Worm (Caenorhabditis elegans) whole organism, young adult: ENCODE data around the gene nspb-12.

Experiments
- B0336.3 ChIP-seq: fragments of 200-800 bp; sonication (Bioruptor generic); IDR thresholded peaks from 2 replicates; pipeline ENCODE4 v1.3.6; 2022; ENCODE audit warnings: missing genetic modification characterization, missing compliant biosample characterization
- D2030.7 ChIP-seq: fragments of 200-800 bp; sonication (Bioruptor generic); IDR thresholded peaks from 2 replicates; pipeline ENCODE4 v1.3.6; 2022; ENCODE audit warnings: missing genetic modification reagents, missing genetic modification characterization, missing compliant biosample characterization
- F10E7.11 ChIP-seq: sonication (generic microtip); optimal IDR thresholded peaks from 2 replicates; lab custom pipeline; 2017; ENCODE audit warnings: mild to moderate bottlenecking, missing genetic modification characterization, moderate library complexity, missing compliant biosample characterization
- F22D6.2 ChIP-seq: sonication (generic microtip); optimal IDR thresholded peaks from 2 replicates; lab custom pipeline; 2016; ENCODE audit warnings: mild to moderate bottlenecking, missing genetic modification characterization, missing compliant biosample characterization
- F37B4.10 ChIP-seq: fragments of 200-800 bp; sonication (Bioruptor generic); IDR thresholded peaks from 2 replicates; pipeline ENCODE4 v1.3.6; 2022; ENCODE audit warnings: missing genetic modification characterization, missing compliant biosample characterization
- F52B5.7 ChIP-seq: sonication (generic microtip); optimal IDR thresholded peaks from 2 replicates; lab custom pipeline; 2016; ENCODE audit warnings: mild to moderate bottlenecking, missing genetic modification characterization, missing compliant biosample characterization
- F55B11.4 ChIP-seq: sonication (generic microtip); optimal IDR thresholded peaks from 2 replicates; lab custom pipeline; 2016; ENCODE audit warnings: missing compliant biosample characterization, missing genetic modification characterization, borderline replicate concordance; ENCODE audit not compliant: insufficient read depth
- K11D2.4 ChIP-seq: fragments of 200-800 bp; sonication (Bioruptor generic); IDR thresholded peaks from 2 replicates; pipeline ENCODE4 v1.3.6; 2022; ENCODE audit warnings: missing genetic modification reagents, missing genetic modification characterization, missing compliant biosample characterization
- Y67H2A.10 ChIP-seq: fragments of 200-800 bp; sonication (Bioruptor generic); conservative IDR thresholded peaks from 2 replicates; pipeline ENCODE4 v1.3.6; 2022; ENCODE audit warnings: missing genetic modification reagents, missing genetic modification characterization, missing compliant biosample characterization
- Y95B8A.8 ChIP-seq: fragments of 200-800 bp; sonication (Bioruptor generic); IDR thresholded peaks from 2 replicates; pipeline ENCODE4 v1.3.6; 2022; ENCODE audit warnings: missing genetic modification reagents, missing genetic modification characterization, missing compliant biosample characterization
- attf-3 ChIP-seq: fragments of 200-800 bp; sonication (Bioruptor generic); conservative IDR thresholded peaks from 2 replicates; pipeline ENCODE4 v1.3.6; 2022; ENCODE audit warnings: missing genetic modification reagents, missing genetic modification characterization, missing compliant biosample characterization
- attf-5 ChIP-seq: fragments of 200-800 bp; sonication (Bioruptor generic); optimal IDR thresholded peaks from 2 replicates; lab custom pipeline; 2018; ENCODE audit warnings: mild to moderate bottlenecking, missing genetic modification characterization, missing compliant biosample characterization
- bed-2 ChIP-seq: fragments of 200-800 bp; sonication (Bioruptor generic); IDR thresholded peaks from 2 replicates; pipeline ENCODE4 v1.3.6; 2022; ENCODE audit warnings: missing genetic modification reagents, missing genetic modification characterization, missing compliant biosample characterization
- ceh-40 ChIP-seq: fragments of 200-800 bp; sonication (Bioruptor generic); IDR thresholded peaks from 2 replicates; pipeline ENCODE4 v1.3.6; 2022; ENCODE audit warnings: missing genetic modification characterization, missing compliant biosample characterization
- ceh-79 ChIP-seq: sonication (generic microtip); optimal IDR thresholded peaks from 2 replicates; lab custom pipeline; 2017; ENCODE audit warnings: mild to moderate bottlenecking, missing genetic modification characterization, missing compliant biosample characterization
- die-1 ChIP-seq: sonication (generic microtip); optimal IDR thresholded peaks from 2 replicates; lab custom pipeline; 2016; ENCODE audit warnings: missing genotype, mild to moderate bottlenecking, missing genetic modification characterization, missing compliant biosample characterization
- dpff-1 ChIP-seq: sonication (generic microtip); optimal IDR thresholded peaks from 2 replicates; lab custom pipeline; 2017; ENCODE audit warnings: mild to moderate bottlenecking, missing genetic modification characterization, missing compliant biosample characterization
- efl-1 ChIP-seq: fragments of 150-350 bp; optimal IDR thresholded peaks from 2 replicates; lab custom pipeline; 2014; ENCODE audit warnings: missing biosample characterization, missing genetic modification reagents, missing genetic modification characterization
- egrh-3 ChIP-seq: fragments of 200-800 bp; sonication (Bioruptor generic); IDR thresholded peaks from 2 replicates; pipeline ENCODE4 v1.3.6; 2022; ENCODE audit warnings: missing genetic modification reagents, missing genetic modification characterization, missing compliant biosample characterization
- ekl-4 ChIP-seq: fragments of 200-800 bp; sonication (Bioruptor generic); IDR thresholded peaks from 2 replicates; pipeline ENCODE4 v1.3.6; 2022; ENCODE audit warnings: missing genetic modification reagents, missing genetic modification characterization, missing compliant biosample characterization
- fkh-3 ChIP-seq: sonication (generic microtip); optimal IDR thresholded peaks from 2 replicates; lab custom pipeline; 2016; ENCODE audit warnings: mild to moderate bottlenecking, missing genetic modification characterization, missing compliant biosample characterization
- him-1 ChIP-seq: sonication (generic microtip); optimal IDR thresholded peaks from 2 replicates; lab custom pipeline; 2016; ENCODE audit warnings: missing genotype, missing genetic modification reagents, missing genetic modification characterization, missing compliant biosample characterization
- hlh-12 ChIP-seq: sonication (generic microtip); optimal IDR thresholded peaks from 2 replicates; lab custom pipeline; 2016; ENCODE audit warnings: missing genetic modification characterization, missing compliant biosample characterization
- hlh-26 ChIP-seq: fragments of 200-800 bp; sonication (Bioruptor generic); conservative IDR thresholded peaks from 2 replicates; pipeline ENCODE4 v1.3.6; 2022; ENCODE audit warnings: missing genetic modification reagents, missing genetic modification characterization, missing compliant biosample characterization
- hmg-1.2 ChIP-seq: fragments of 200-800 bp; sonication (Bioruptor generic); IDR thresholded peaks from 2 replicates; pipeline ENCODE4 v1.3.6; 2022; ENCODE audit warnings: missing genetic modification reagents, missing genetic modification characterization, missing compliant biosample characterization
- hmg-20 ChIP-seq: fragments of 200-800 bp; sonication (Bioruptor generic); IDR thresholded peaks from 2 replicates; pipeline ENCODE4 v1.3.6; 2022; ENCODE audit warnings: missing genetic modification reagents, missing genetic modification characterization, missing compliant biosample characterization
- hrde-1 ChIP-seq: sonication (generic microtip); optimal IDR thresholded peaks from 2 replicates; lab custom pipeline; 2016; ENCODE audit warnings: missing genetic modification characterization, mild to moderate bottlenecking, missing compliant biosample characterization, moderate library complexity, missing genotype, missing genetic modification reagents, borderline replicate concordance
- lin-26 ChIP-seq: fragments of 200-800 bp; sonication (Bioruptor generic); IDR thresholded peaks from 2 replicates; pipeline ENCODE4 v1.3.6; 2022; ENCODE audit warnings: missing genetic modification reagents, missing genetic modification characterization, missing compliant biosample characterization
- lin-35 ChIP-seq, 3 experiments: fragments of 150-350 bp in 2 of 3; sonication (generic microtip) in 1 of 3; optimal IDR thresholded peaks; 2 replicates each; lab custom pipeline; 2014 to 2018; ENCODE audit warnings: missing biosample characterization in 3 of 3, missing genetic modification characterization in 3 of 3, missing genetic modification reagents in 3 of 3
- lin-54 ChIP-seq: fragments of 200-800 bp; sonication (Bioruptor generic); optimal IDR thresholded peaks from 2 replicates; lab custom pipeline; 2018; ENCODE audit warnings: mild to moderate bottlenecking, missing genetic modification characterization, missing compliant biosample characterization
- lsl-1 ChIP-seq: fragments of 200-800 bp; sonication (Bioruptor generic); optimal IDR thresholded peaks from 2 replicates; lab custom pipeline; 2018; ENCODE audit warnings: mild to moderate bottlenecking, missing genetic modification characterization, moderate library complexity, missing compliant biosample characterization
- mcd-1 ChIP-seq: fragments of 200-800 bp; sonication (Bioruptor generic); IDR thresholded peaks from 2 replicates; pipeline ENCODE4 v1.3.6; 2022; ENCODE audit warnings: missing genetic modification reagents, missing genetic modification characterization, missing compliant biosample characterization
- mel-28 ChIP-seq: sonication (generic microtip); optimal IDR thresholded peaks from 2 replicates; lab custom pipeline; 2016; ENCODE audit warnings: borderline replicate concordance, mild to moderate bottlenecking, missing genetic modification characterization, missing compliant biosample characterization
- nhr-80 ChIP-seq: sonication (generic microtip); optimal IDR thresholded peaks from 2 replicates; lab custom pipeline; 2016; ENCODE audit warnings: missing genetic modification characterization, missing compliant biosample characterization
- pbrm-1 ChIP-seq: fragments of 200-800 bp; sonication (Bioruptor generic); IDR thresholded peaks from 2 replicates; pipeline ENCODE4 v1.3.6; 2022; ENCODE audit warnings: missing genetic modification reagents, missing genetic modification characterization, missing compliant biosample characterization
- rec-8 ChIP-seq, 2 experiments: sonication (generic microtip); optimal IDR thresholded peaks; 2 replicates each; lab custom pipeline; 2016; ENCODE audit warnings: mild to moderate bottlenecking in 2 of 2, missing genetic modification characterization in 2 of 2, missing genetic modification reagents in 2 of 2, missing genotype in 2 of 2, missing biosample characterization in 1 of 2, missing compliant biosample characterization in 1 of 2, moderate library complexity in 1 of 2
- rpc-1 ChIP-seq, 2 experiments: fragments of 150-350 bp in 1 of 2; sonication (generic microtip) in 1 of 2; optimal IDR thresholded peaks; 2 replicates each; lab custom pipeline; 2014 to 2018; ENCODE audit warnings: missing biosample characterization in 1 of 2, missing genetic modification characterization in 1 of 2, missing genetic modification reagents in 1 of 2, missing genotype in 1 of 2
- snpc-4 ChIP-seq, 5 experiments: fragments of 150-350 bp in 1 of 5; sonication (generic microtip) in 4 of 5; optimal IDR thresholded peaks; 2 replicates each; lab custom pipeline; 2014 to 2018; ENCODE audit warnings: missing genetic modification characterization in 5 of 5, missing biosample characterization in 3 of 5, antibody characterized with exemption in 2 of 5, mild to moderate bottlenecking in 2 of 5, missing compliant biosample characterization in 2 of 5, missing genotype in 2 of 5, moderate library complexity in 2 of 5, missing genetic modification reagents in 1 of 5
- unc-62 ChIP-seq: fragments of 150-350 bp; optimal IDR thresholded peaks from 2 replicates; lab custom pipeline; 2014; ENCODE audit warnings: missing biosample characterization, missing genetic modification reagents, missing genetic modification characterization
- xnd-1 ChIP-seq: sonication (generic microtip); optimal IDR thresholded peaks from 2 replicates; lab custom pipeline; 2016; ENCODE audit warnings: missing genotype, missing genetic modification reagents, missing genetic modification characterization, missing compliant biosample characterization
- zim-3 ChIP-seq: sonication (generic microtip); optimal IDR thresholded peaks from 2 replicates; lab custom pipeline; 2017; ENCODE audit warnings: mild to moderate bottlenecking, missing genetic modification characterization, moderate library complexity, missing compliant biosample characterization
- ztf-22 ChIP-seq: fragments of 200-800 bp; sonication (Bioruptor generic); optimal IDR thresholded peaks from 2 replicates; lab custom pipeline; 2018; ENCODE audit warnings: mild to moderate bottlenecking, missing genetic modification characterization, moderate library complexity, missing compliant biosample characterization
- ztf-26 ChIP-seq: sonication (generic microtip); optimal IDR thresholded peaks from 2 replicates; lab custom pipeline; 2017; ENCODE audit warnings: missing genetic modification characterization, missing compliant biosample characterization
- ztf-28 ChIP-seq: fragments of 200-800 bp; sonication (Bioruptor generic); IDR thresholded peaks from 2 replicates; pipeline ENCODE4 v1.3.6; 2022; ENCODE audit warnings: missing genetic modification reagents, missing genetic modification characterization, missing compliant biosample characterization

The nspb-12 gene

ce11 chrIII:5588746-5589145, 20.2 kb upstream of the nspb-12 start (continued):
- TF ChIP-seq die-1 (tag; lab: Kevin White, UChicago) = peak; percentile 8
- TF ChIP-seq lin-54 = peak; percentile 40
- TF ChIP-seq mel-28 (tag; lab: Kevin White, UChicago) = no peak
- TF ChIP-seq zim-3 (tag; lab: Kevin White, UChicago) = no peak
- TF ChIP-seq him-1 = peak; percentile 30
- no peak for TF ChIP-seq efl-1
- no peak for TF ChIP-seq ceh-40 (GFP tag; lab: Robert Waterston, UW)
- no peak for TF ChIP-seq attf-5 (GFP tag; lab: Kevin White, UChicago)
- no peak for TF ChIP-seq rec-8 (tag; optimal IDR thresholded peaks at IDR 0.05; lab: Kevin White, UChicago)
- no peak for TF ChIP-seq egrh-3 (GFP tag; lab: Robert Waterston, UW)
- no peak for TF ChIP-seq xnd-1 (tag; lab: Kevin White, UChicago)
- TF ChIP-seq lin-26 (GFP tag; lab: Robert Waterston, UW) = no peak; the same call in 1 of the 2 replicates
- no peak for TF ChIP-seq Y67H2A.10
- TF ChIP-seq B0336.3 (GFP tag; lab: Robert Waterston, UW) = peak; percentile 68
- peak; percentile 59 for TF ChIP-seq hrde-1
- TF ChIP-seq F55B11.4 (tag; lab: Kevin White, UChicago) = no peak
- TF ChIP-seq lsl-1 (GFP tag; lab: Kevin White, UChicago) = peak; percentile 24
- TF ChIP-seq lin-35 (GFP tag; optimal IDR thresholded peaks at IDR 0.05; lab: Kevin White, UChicago) = peak in 1 of 3 experiments; percentile 26
- TF ChIP-seq ekl-4 (GFP tag; lab: Robert Waterston, UW) = no peak
- no peak for TF ChIP-seq ztf-28
- no peak for TF ChIP-seq F52B5.7
- TF ChIP-seq attf-3 = no peak
- TF ChIP-seq hmg-1.2 (GFP tag; lab: Robert Waterston, UW) = no peak
- TF ChIP-seq rpc-1 (optimal IDR thresholded peaks at IDR 0.05; lab: Kevin White, UChicago) = no peak
- no peak for TF ChIP-seq rpc-1 (tag; optimal IDR thresholded peaks at IDR 0.05; lab: Kevin White, UChicago)
- no peak for TF ChIP-seq pbrm-1 (GFP tag; lab: Robert Waterston, UW)
- no peak for TF ChIP-seq ztf-22 (GFP tag; lab: Kevin White, UChicago)
- TF ChIP-seq F10E7.11 (tag; lab: Kevin White, UChicago) = no peak
- TF ChIP-seq K11D2.4 (GFP tag; lab: Robert Waterston, UW) = no peak
- TF ChIP-seq ceh-79 (tag; lab: Kevin White, UChicago) = no peak
- no peak for TF ChIP-seq hlh-26 (GFP tag; lab: Robert Waterston, UW)
- TF ChIP-seq hmg-20 = no peak
- no peak for TF ChIP-seq hlh-12
- peak; percentile 43; the same call in 1 of the 2 replicates for TF ChIP-seq D2030.7
- TF ChIP-seq dpff-1 (tag; lab: Kevin White, UChicago) = no peak
- no peak for TF ChIP-seq unc-62 (GFP tag; lab: Kevin White, UChicago)
- TF ChIP-seq snpc-4 (GFP tag; optimal IDR thresholded peaks at IDR 0.05; lab: Kevin White, UChicago) = no peak
- no peak for TF ChIP-seq snpc-4 (tag; optimal IDR thresholded peaks at IDR 0.05; lab: Kevin White, UChicago)
- TF ChIP-seq mcd-1 (GFP tag; lab: Robert Waterston, UW) = no peak

DNA sequence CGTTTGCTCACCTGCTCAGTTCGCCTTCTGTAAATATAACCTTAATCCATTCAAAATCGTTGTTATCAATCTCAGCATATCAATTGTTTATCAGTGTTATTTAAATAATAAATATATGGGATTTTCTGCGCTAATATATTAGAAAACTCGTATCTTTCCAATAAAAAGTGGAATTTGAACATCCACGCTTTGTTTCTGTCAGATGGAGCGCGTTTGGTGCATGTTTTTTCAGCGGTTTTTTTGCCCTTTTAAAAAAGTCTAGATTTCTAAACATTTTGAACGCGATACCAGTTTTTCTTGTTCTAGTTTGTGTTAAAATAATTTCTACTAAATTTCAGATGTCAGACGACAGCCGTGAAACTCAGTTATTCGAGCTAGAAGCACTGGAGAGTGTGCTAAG, 18.3 kb upstream of the nspb-12 start, which contains the start of gene F56D2.2:
Gene F56D2.2, plus strand, starts transcription at position 339 of the 400 bp plus-strand sequence.
- TF ChIP-seq F22D6.2 (tag; lab: Kevin White, UChicago) (no peak), Y95B8A.8 (no peak), fkh-3 (tag; lab: Kevin White, UChicago) (no peak), bed-2 (GFP tag; lab: Robert Waterston, UW) (no peak), efl-1 (peak; percentile 45), nhr-80 (tag; lab: Kevin White, UChicago) (no peak), F37B4.10 (GFP tag; lab: Robert Waterston, UW) (no peak), ztf-26 (tag; lab: Kevin White, UChicago) (no peak), lin-35 (GFP tag; optimal IDR thresholded peaks at IDR 0.05; lab: Kevin White, UChicago) (peak in 1 of 3 experiments; percentile 9)
